Fruit fly (Drosophila melanogaster) ovary, adult (tissue): ENCODE measurements around the gene CG6700.

Experiments
- CG17801 ChIP-seq: fragments of 200-800 bp; optimal IDR thresholded peaks from 2 replicates; lab custom pipeline; 2019; ENCODE audit warnings: missing biosample characterization, mild to moderate bottlenecking, missing genetic modification characterization, moderate library complexity; ENCODE audit not compliant: partially characterized antibody

The CG6700 gene

DNA sequence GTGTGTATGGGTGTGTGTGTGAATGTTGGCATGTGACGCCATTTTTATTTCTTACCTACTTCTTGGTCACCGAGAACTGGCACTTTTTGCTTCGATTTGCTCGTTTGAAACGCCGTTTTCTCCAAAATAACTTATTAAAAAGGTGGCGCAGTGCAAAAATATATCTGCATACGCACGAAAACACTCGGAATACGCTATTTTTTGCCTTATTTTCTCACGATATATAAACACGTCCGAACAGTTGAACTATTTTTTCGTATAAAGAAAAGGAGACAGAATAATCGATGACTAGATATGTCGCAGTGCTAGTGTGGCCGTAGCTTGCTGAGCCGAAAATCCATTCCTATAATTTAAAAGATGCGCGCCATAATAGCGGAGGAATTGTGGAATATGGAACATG lies at the start of gene CG6700:
CG6700 (minus strand) TSS at position 272 of the 400 bp plus-strand sequence.
- peak; percentile 54 for TF ChIP-seq CG17801

DNA sequence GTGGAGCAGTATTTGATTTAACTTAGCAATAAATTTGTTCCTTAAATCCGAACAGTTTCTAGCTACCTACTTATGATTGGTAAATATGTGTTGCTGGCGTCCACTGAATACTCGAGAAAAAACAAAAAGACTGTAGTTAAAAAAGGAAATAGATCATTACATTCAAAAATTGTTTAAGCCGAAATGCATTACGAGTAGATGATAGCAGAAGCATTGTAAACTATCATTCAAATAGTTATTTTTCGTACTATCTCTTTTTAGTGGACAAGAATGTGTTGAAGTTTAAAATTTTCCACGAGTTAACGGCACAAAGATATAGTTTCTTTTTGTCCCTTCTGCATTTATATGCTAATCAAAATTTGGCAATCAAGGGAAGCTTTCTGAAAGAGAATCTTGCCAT lies 46.4 kb upstream of the CG6700 start, which contains the start of gene CG14071:
CG14071 (minus strand) TSS at position 101 of the 400 bp plus-strand sequence.
- no peak for TF ChIP-seq CG17801

DNA sequence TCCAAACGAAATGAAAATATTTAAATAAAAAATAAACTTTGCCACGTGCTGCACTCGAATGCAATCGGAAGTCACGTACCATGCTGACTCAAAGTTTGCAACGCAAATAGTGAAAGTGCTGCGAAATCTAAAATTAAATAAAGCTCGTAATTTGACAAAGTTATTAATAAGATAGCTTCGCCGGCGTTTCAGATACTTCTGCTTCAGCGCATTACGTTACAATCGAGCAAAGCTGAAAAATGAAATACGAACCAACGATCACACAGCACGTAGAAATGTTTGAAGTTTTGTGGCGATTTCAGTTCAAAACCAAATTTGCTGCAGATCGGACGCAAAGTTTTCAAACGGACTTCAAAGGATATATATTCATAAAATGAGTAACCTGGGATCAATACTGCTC lies 27.5 kb upstream of the CG6700 start, which contains the start of gene CG12517:
CG12517 (plus strand) TSS at position 301 of the 400 bp plus-strand sequence.
- no peak for TF ChIP-seq CG17801

DNA sequence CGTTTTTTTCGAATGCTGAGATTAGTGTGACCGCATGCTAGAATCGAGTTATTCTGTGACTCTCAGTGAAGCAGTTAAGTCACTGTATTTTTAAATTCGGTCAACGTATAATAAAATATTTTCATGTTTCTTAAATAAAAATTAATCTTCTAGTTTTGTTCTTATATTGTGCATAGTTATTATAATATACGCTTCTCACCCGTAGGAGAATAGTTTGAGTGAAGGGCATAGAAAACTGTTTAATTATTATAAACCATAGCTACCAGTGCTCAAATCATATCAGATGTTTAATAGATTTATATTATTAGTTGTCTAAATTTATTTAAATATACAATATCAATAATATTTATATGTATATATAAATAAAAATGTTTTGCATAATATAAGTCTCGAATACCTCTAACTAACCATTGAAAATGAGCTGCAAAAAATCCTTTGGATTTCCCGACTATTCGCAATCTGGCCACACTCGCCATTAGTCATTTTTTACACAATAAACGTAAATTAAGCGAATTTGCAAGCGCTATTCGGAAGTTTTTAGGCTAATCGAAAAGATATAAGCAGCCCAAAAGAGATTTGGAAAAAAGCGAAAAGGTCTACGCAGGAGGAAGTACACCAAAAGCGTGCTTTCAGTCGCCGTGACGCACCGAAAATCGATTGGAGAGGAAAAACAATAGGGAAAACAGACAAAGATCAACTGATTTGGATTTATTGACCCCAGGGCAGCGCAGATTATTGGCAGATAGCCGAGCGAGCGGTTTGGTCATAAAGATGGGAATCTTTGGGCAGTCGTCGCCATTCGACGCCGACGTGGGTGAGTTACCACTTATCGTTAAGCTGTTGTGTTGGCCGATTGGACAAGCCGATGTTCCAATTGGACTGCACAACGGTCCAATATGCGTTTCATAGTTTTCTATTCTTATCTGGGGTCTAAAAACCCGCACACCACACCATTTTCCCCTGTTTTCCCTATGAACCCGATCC lies 16.0 kb upstream of the CG6700 start, which contains the start of the genes aurB and Stam:
aurB (minus strand) TSS at position 31 of the 984 bp plus-strand sequence.
Stam (plus strand) TSS at position 473 of the 984 bp plus-strand sequence.
- TF ChIP-seq CG17801 = peak; percentile 52

DNA sequence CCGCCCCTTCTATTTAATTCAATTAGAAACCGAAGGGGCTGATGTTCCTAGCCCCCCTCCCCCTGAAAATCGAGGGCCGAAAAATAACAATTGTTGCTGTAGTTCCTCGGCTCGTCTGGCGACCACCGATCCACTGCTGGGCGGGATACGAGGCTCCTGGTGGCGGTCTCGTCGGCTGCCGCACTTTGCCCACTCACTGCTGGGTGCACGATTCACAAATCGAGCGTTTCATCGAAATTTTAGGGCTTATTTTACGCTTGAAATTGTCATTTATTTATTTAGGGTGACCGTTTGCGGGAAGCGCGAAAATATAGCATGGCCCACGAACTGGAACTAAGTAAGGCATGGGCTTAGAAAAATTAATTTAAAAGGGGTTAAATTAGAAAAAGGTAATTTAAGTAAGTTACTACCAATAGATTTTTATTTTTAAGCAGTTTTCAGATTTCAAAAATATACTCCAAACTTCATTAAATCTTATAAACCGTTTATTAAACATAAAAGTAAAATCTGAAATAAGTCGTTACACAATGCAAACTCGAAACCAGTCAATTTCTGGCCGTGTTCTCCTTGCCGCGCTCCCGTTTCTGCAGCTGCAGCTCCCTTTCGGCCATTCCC lies 14.0 kb upstream of the CG6700 start, which contains the start of gene Dnz1:
Dnz1 (minus strand) TSS at position 317 of the 615 bp plus-strand sequence.
- peak; percentile 16 for TF ChIP-seq CG17801

DNA sequence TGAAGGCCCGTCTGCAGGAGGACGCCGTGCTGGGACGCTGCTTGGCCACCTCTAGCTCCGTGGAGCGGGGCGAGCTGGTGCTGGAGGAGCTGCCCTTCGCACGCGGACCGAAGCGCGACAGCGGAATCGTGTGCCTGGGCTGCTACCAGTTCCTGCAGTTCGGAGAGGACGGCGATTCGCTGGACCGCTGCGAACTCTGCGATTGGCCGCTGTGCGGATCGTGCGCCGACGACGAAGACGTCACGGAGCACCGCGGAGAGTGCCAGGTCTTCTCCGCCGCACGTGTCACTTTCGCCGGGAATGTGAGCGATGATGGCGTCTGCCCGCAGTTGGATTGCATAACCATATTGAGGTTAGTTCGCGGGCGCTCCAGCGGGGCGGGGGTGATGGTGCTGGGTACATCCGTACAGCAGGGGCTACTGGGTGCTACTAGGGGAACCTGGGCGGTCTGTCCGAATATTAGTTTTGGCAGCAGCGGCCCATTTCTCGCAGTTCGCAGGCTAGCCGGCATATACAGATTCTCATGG lies 9.0 kb upstream of the CG6700 start:
- TF ChIP-seq CG17801 = no peak

DNA sequence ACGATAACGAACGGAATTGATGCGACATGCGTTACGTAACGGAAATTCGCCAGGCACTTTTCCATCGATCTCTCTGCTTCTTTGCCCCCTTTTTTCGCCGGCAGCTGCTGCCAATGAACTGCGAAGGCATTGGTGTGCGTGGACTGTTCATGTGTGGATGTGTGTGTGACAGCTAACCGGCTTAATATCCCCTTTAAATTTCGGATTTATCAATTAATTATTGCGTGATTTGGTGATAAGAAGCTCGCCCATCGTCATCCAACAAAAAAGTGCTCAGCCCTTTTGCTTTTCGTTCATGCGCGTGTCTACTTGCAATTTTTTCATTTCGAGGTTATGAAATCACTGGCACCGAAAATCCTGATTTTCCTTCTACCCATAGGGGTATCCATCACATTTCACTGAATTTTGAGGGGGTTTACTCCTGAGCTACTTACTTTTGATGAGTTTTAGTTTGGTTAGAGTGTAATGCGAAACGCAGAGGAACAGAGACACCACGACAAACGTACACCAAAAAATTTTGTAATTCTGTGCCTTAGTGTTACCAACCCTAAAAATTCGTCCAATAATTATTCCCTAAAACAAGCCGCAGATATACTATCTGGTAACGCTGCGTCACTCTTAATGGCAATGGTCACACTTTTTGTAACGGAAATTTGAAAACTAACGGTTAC lies 8.1 kb upstream of the CG6700 start, which contains the start of gene porin:
porin (minus strand) TSS at position 529 of the 671 bp plus-strand sequence.
- peak; percentile 37 for TF ChIP-seq CG17801

DNA sequence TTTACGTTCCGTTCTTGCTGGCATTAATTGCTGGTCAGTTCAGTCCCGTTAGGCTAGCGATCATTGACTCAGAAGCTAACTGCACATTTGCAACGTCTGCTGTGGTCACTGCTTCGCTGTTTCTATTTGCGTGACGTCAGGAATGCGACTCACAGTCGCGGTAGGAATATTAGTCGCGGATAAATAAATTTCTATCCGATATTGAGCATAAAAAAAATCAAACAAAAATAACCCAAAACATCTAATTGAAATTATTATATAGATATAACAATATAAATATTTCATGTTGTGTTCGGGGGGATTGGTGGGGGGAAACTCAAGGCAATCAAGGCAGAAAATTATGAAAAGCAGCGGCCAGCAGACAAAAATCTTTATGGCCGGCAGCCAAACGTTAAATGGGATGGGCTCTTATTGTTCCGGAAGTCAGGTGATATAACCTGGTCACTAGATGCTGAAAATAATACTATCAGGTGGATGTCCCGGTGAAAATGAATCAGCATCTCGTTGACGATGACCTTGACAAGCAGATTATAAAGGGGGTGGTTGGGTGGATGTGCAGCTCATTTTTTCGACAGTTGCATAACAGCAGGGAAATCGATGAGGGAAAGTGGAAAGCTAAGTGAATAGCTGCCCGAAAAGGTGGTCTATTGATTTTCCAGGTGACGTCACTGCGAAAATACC lies 7.3 kb upstream of the CG6700 start, which contains the start of gene SmydA-3:
SmydA-3 (plus strand) TSS at position 631 of the 681 bp plus-strand sequence.
- TF ChIP-seq CG17801 = peak; percentile 41

DNA sequence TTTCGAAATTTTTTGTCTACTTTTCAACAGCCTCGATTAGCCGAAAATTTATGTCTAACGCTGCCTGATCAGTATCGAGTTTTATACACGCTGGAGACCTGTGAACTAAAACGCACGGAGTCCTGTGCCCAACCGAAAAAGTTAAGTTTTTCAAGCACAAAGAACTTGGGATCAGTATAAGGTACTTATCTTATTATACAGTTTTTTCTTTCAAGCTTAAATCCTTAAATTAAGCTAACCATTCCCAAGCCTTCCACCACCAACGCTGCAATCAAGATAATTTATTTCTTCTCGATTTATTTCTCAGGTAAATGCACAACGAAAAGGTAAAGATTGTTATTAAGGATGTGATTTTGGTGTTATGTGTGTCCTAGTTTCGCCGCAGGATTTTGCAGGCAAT lies 4.5 kb upstream of the CG6700 start, which contains the start of gene Porin2:
Porin2 (minus strand) TSS at position 101 of the 400 bp plus-strand sequence.
- no peak for TF ChIP-seq CG17801

DNA sequence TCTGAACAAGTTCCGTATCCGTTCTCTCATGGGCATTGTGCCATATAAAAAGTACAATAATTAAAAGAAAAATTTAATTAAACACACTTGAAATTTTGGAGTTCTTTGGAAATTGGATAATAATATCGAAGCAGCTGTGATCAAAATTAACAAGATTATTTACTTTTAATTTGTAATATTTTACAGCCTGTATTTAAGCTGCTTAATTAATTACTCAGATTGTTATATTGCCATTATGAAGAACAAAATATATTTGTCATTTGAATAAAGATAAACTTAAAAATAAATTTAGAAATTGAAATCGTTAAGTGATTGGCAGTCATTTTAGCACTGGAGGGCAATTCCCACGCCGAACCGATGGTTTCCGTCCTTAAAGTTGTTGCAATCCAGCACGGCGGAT lies 3.2 kb upstream of the CG6700 start, which contains the start of the genes CG17139 and CG17140:
CG17139 (minus strand) TSS at position 101 of the 400 bp plus-strand sequence.
CG17140 (minus strand) TSS at position 101 of the 400 bp plus-strand sequence.
- TF ChIP-seq CG17801 = no peak

DNA sequence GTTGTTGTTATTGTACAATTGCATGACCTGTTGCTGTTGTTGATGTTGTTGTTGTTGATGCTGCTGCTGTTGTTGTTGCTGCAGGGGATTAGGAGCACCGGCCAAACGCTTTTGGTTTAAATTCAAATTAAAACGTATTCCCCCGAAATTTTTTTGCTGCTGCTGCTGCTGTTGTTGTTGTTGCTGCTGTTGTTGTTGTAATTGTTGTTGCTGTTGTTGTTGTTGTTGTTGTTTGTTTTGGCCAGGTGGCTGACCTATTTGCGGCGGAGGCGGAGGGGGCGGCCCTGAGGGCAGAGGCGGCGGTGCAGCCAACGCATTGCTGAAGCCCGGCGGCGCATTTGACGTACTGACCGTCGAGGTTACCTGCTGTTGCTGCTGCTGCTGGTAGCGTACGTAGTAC lies 778 bp downstream of the CG6700 start:
- no peak for TF ChIP-seq CG17801

DNA sequence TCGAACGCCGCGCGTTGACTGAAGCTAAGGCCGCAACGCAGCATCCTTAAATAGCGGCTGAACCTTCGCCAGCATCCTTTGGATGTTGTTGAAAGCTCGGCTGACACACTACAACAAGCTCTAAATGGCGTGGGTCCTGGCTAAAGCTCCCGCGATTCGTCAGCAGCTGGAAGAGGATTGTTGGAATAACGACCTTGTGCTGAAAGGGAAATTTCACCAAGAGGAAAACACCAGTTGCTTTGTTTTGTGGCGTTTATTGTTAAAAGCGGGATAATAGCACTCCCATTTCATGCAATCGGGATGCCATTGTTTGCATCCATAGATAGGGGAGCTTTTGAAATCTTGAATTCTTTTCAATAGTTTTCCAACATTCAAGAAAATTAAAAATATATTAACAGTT lies 4.9 kb downstream of the CG6700 start, which contains the start of gene Nos:
Nos (minus strand) TSS at position 21 of the 400 bp plus-strand sequence.
- TF ChIP-seq CG17801 = no peak

DNA sequence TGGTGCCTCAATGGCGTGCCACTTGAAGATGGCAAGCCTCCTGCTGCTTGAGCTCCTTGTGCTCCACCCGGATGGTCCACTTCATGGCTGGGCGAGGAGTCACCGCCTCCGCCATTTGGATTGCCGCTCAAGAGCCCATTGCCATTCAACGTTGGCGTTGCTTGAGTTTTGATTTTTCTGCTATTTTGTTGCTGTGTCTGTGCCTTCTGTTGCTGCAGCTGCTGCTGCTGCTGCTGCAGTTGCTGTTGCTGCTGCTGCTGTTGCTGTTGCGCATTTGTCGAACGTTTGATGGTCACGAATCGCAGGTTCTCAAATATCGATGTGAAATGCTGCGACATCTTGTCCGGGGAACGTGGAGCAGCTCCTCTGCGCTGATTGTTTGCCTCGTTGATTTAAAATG lies 10.8 kb downstream of the CG6700 start:
- TF ChIP-seq CG17801 = no peak

DNA sequence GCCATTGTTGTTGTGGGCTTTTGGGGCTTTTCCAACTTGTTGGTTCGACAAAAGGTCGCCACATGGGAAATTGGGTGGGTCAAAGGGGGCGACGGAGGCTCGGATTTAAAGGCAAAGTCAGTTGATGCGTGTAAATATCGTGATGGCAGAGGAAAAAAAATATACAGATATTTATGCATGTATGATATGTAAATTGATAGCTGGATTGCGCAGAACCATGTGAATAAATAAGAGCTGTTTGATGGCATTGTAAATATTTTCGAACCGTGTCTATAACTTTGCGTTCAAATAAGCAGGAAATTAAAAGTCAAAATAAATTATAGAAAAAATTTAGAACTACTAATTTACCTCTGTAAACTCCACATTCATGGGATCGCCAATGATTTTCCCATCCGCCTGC lies 19.8 kb downstream of the CG6700 start:
- TF ChIP-seq CG17801 = no peak

DNA sequence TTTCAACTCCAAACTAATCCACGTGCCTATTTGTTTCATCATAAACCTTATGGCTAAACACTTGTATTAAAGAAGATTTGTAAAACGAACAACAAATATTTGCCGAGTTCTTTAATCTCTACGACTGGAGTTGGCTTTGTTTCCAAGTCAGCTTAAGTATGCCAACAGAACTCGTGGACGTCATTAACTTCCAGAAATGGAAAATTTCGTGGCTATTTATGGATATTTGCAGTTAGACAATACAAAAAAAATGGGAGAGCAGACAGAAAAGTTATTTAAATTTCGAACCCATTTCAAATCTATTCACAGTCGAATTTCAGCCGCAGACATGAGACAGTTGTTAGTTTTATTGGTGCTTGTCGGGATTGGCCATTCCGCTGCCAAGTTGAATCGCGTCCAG lies 22.0 kb downstream of the CG6700 start, which contains the start of gene CG17134:
CG17134 (plus strand) TSS at position 301 of the 400 bp plus-strand sequence.
- no peak for TF ChIP-seq CG17801
